Worm (Caenorhabditis elegans) whole organism, L4/young adult: ENCODE results near the gene F58H1.3.

Source experiments
- W03F9.2 ChIP-seq: fragments of 150-350 bp; optimal IDR thresholded peaks from 2 replicates; lab custom pipeline; 2014; ENCODE audit warnings: missing biosample characterization, missing genetic modification characterization
- dao-5 ChIP-seq: sonication (generic microtip); optimal IDR thresholded peaks from 2 replicates; lab custom pipeline; 2016; ENCODE audit warnings: missing genotype, missing genetic modification characterization, moderate library complexity, missing compliant biosample characterization
- him-1 ChIP-seq: sonication (generic microtip); optimal IDR thresholded peaks from 2 replicates; lab custom pipeline; 2016; ENCODE audit warnings: missing genotype, missing genetic modification reagents, missing genetic modification characterization, missing compliant biosample characterization

- no peak for TF ChIP-seq him-1
- TF ChIP-seq W03F9.2 (tag; lab: Kevin White, UChicago): no peak
- TF ChIP-seq dao-5: no peak
Measured at ce11 chrV:11947414-11947954, 13.7 kb downstream of the F58H1.3 start.
